Fruit fly (Drosophila melanogaster): ENCODE results near the gene CG31368.

Gene CG31368

DNA sequence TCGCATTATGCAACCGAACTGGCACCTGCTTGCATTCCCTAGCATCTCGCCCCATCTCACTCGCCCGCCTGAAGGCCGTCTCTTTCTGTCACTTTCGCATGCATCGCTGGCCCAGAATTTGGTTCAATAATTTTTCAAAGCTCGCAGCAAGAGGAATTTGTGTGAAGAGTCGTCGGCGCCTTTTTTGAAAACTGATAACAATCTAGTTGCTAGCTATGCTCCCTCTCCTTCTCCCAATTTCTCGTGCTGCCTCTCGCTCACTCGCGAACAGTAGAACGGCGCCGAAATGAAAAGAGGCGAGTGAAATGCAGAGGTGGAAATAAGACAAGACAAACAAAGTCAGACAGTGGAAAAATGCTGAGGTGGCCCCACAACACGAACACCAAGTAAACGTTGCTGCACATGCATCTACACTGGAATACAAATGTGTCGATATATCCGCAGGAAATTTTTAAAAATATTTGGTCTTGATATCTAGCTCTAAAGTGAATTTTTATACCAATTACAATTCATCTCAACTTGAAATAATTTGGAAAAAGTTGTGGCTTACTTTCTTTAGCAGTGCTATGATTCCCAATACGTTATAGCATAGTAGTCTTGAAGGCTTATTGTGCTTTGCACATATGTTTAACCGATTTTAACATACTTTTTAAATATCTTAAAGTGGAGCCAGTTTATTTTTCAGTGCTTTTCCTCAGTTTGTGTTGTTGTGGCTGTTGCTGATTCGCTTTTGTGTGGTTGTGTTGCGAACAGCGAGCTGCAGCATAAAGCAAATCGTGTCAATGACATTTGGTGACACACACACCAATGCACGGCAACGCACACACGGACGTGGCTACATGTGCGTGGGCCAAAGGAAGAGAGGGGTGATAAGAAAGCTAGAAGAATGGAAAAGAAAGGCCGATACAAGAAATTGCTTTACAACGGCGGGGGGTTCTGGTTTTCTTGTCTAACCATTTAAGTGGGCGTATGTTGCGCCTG lies 31.4 kb upstream of the CG31368 start (continued):
- TF ChIP-seq HLHmδ (GFP tag; optimal IDR thresholded peaks at IDR 0.05) (no peak), CG2712 (tag; optimal IDR thresholded peaks at IDR 0.05) (peak; percentile 95), CG12299 (tag; optimal IDR thresholded peaks at IDR 0.05) (peak; percentile 71), abd-A (tag; optimal IDR thresholded peaks at IDR 0.05) (peak; percentile 25), Antp (GFP tag; optimal IDR thresholded peaks at IDR 0.05) (peak; percentile 60), Side (GFP tag; optimal IDR thresholded peaks at IDR 0.05) (peak; percentile 44), CG8924 (tag; optimal IDR thresholded peaks at IDR 0.05) (peak; percentile 87), CG6272 (GFP tag; IDR thresholded peaks at IDR 0.05) (no peak), dm (GFP tag; optimal IDR thresholded peaks at IDR 0.05) (peak; percentile 62), HmgD (GFP tag; optimal IDR thresholded peaks at IDR 0.05) (peak; percentile 7), CG12942 (GFP tag; optimal IDR thresholded peaks at IDR 0.05) (peak; percentile 57), CG16863 (GFP tag; optimal IDR thresholded peaks at IDR 0.05) (peak; percentile 80), CG15073 (GFP tag; optimal IDR thresholded peaks at IDR 0.05) (peak; percentile 40), cg (GFP tag; optimal IDR thresholded peaks at IDR 0.05) (peak; percentile 73), crol (GFP tag; IDR thresholded peaks at IDR 0.05) (peak; percentile 90), Mes4 (GFP tag; optimal IDR thresholded peaks at IDR 0.05) (peak; percentile 81), nau (GFP tag; optimal IDR thresholded peaks at IDR 0.05) (peak; percentile 72), CG11085 (GFP tag; IDR thresholded peaks at IDR 0.05) (no peak), CG2116 (GFP tag; optimal IDR thresholded peaks at IDR 0.05) (peak; percentile 28), sens-2 (GFP tag; IDR thresholded peaks at IDR 0.05) (peak; percentile 51; the same call in 1 of the 2 replicates), klu (GFP tag; IDR thresholded peaks at IDR 0.05) (no peak), CG16779 (GFP tag; IDR thresholded peaks at IDR 0.05) (no peak), ranshi (GFP tag; IDR thresholded peaks at IDR 0.05) (peak; percentile 7; the same call in 1 of the 2 replicates), chif (GFP tag; optimal IDR thresholded peaks at IDR 0.05) (peak; percentile 65 to 87), CG31365 (tag; optimal IDR thresholded peaks at IDR 0.05) (peak; percentile 38), Oaz (GFP tag; IDR thresholded peaks at IDR 0.05) (no peak), CG1602 (GFP tag; optimal IDR thresholded peaks at IDR 0.05) (peak; percentile 77), CG4328 (GFP tag; optimal IDR thresholded peaks at IDR 0.05) (peak; percentile 64), CG3726 (GFP tag; IDR thresholded peaks at IDR 0.05) (no peak), CG4282 (GFP tag; optimal IDR thresholded peaks at IDR 0.05) (no peak), cad (GFP tag; optimal IDR thresholded peaks at IDR 0.05) (no peak), Hmx (GFP tag; optimal IDR thresholded peaks at IDR 0.05) (no peak), wek (GFP tag; optimal IDR thresholded peaks at IDR 0.05) (peak; percentile 67), B-H2 (GFP tag; optimal IDR thresholded peaks at IDR 0.05) (no peak), chinmo (GFP tag; IDR thresholded peaks at IDR 0.05; ENCODE audit: partially characterized antibody) (no peak), CG11456 (GFP tag; IDR thresholded peaks at IDR 0.05) (no peak), Deaf1 (tag; optimal IDR thresholded peaks at IDR 0.05) (peak; percentile 52), ro (GFP tag; IDR thresholded peaks at IDR 0.05) (peak; percentile 66; the same call in 1 of the 2 replicates), tin (GFP tag; optimal IDR thresholded peaks at IDR 0.05) (peak; percentile 67), gfzf (GFP tag; optimal IDR thresholded peaks at IDR 0.05) (no peak), bowl (GFP tag; IDR thresholded peaks at IDR 0.05) (no peak), Fer3 (tag; optimal IDR thresholded peaks at IDR 0.05) (no peak), CG7745 (tag; optimal IDR thresholded peaks at IDR 0.05) (no peak), oc (tag; optimal IDR thresholded peaks at IDR 0.05) (peak; percentile 79), CG11504 (tag; optimal IDR thresholded peaks at IDR 0.05) (peak; percentile 89), CG1603 (tag; optimal IDR thresholded peaks at IDR 0.05) (peak; percentile 81), CG13624 (GFP tag; optimal IDR thresholded peaks at IDR 0.05) (no peak), CG13775 (GFP tag; optimal IDR thresholded peaks at IDR 0.05) (peak; percentile 72), bsh (GFP tag; optimal IDR thresholded peaks at IDR 0.05) (peak; percentile 92 to 95)

Measured in whole organism, embryonic.